Worm (Caenorhabditis elegans) whole organism, L2 larva: ENCODE results near the gene EEED8.3.
A peak's percentile ranks its signal among the peaks of the same experiment; 100 is the strongest.

Experiments used
- C34F6.9 ChIP-seq: fragments of 150-350 bp; optimal IDR thresholded peaks from 2 replicates; lab custom pipeline; 2014; ENCODE audit warnings: missing biosample characterization, missing genetic modification characterization
- ZK546.5 ChIP-seq: sonication (generic microtip); optimal IDR thresholded peaks from 2 replicates; lab custom pipeline; 2017; ENCODE audit warnings: missing biosample characterization, missing genetic modification characterization
- alr-1 ChIP-seq: fragments of 150-350 bp; optimal IDR thresholded peaks from 2 replicates; lab custom pipeline; 2014; ENCODE audit warnings: missing biosample characterization, missing genetic modification characterization
- ama-1 ChIP-seq: fragments of 150-350 bp; optimal IDR thresholded peaks from 2 replicates; lab custom pipeline; 2018; ENCODE audit warnings: inconsistent platforms
- blmp-1 ChIP-seq: sonication (generic microtip); optimal IDR thresholded peaks from 2 replicates; lab custom pipeline; 2017; ENCODE audit warnings: missing genetic modification characterization, mild to moderate bottlenecking, missing compliant biosample characterization, antibody characterized with exemption, moderate library complexity; ENCODE audit not compliant: insufficient read depth
- dmd-4 ChIP-seq: sonication (generic microtip); optimal IDR thresholded peaks from 2 replicates; lab custom pipeline; 2017; ENCODE audit warnings: missing biosample characterization, missing genetic modification characterization
- egl-27 ChIP-seq: sonication (generic microtip); optimal IDR thresholded peaks from 3 replicates; lab custom pipeline; 2017; ENCODE audit warnings: missing biosample characterization, missing genetic modification reagents, missing genetic modification characterization
- elt-1 ChIP-seq: fragments of 150-350 bp; optimal IDR thresholded peaks from 2 replicates; lab custom pipeline; 2014; ENCODE audit warnings: missing biosample characterization, missing genetic modification characterization
- elt-3 ChIP-seq: sonication (generic microtip); optimal IDR thresholded peaks from 2 replicates; lab custom pipeline; 2017; ENCODE audit warnings: missing biosample characterization, missing genetic modification characterization
- fos-1 ChIP-seq: fragments of 150-350 bp; optimal IDR thresholded peaks from 2 replicates; lab custom pipeline; 2014; ENCODE audit warnings: missing biosample characterization, missing genetic modification characterization
- gmeb-1 ChIP-seq: fragments of 150-350 bp; optimal IDR thresholded peaks from 2 replicates; lab custom pipeline; 2014; ENCODE audit warnings: missing biosample characterization, missing genetic modification characterization
- lin-11 ChIP-seq: fragments of 150-350 bp; sonication (generic microtip); optimal IDR thresholded peaks from 2 replicates; lab custom pipeline; 2014; ENCODE audit warnings: missing biosample characterization, missing genetic modification characterization, inconsistent platforms, mixed read lengths
- lin-13 ChIP-seq: fragments of 150-350 bp; optimal IDR thresholded peaks from 2 replicates; lab custom pipeline; 2014; ENCODE audit warnings: missing biosample characterization, missing genetic modification reagents, missing genetic modification characterization
- lin-39 ChIP-seq: fragments of 150-350 bp; optimal IDR thresholded peaks from 2 replicates; lab custom pipeline; 2014; ENCODE audit warnings: missing biosample characterization, missing genetic modification reagents, missing genetic modification characterization
- lsy-2 ChIP-seq, 2 experiments: fragments of 150-350 bp in 1 of 2; sonication (generic microtip) in 1 of 2; optimal IDR thresholded peaks; 2 replicates each; lab custom pipeline; 2014 to 2017; ENCODE audit warnings: missing biosample characterization in 2 of 2, missing genetic modification characterization in 2 of 2
- mab-5 ChIP-seq: fragments of 150-350 bp; optimal IDR thresholded peaks from 2 replicates; lab custom pipeline; 2014; ENCODE audit warnings: missing biosample characterization, missing genetic modification characterization
- mbf-1 ChIP-seq: sonication (generic microtip); optimal IDR thresholded peaks from 2 replicates; lab custom pipeline; 2017; ENCODE audit warnings: missing biosample characterization, missing genetic modification characterization
- nhr-10 ChIP-seq: sonication (generic microtip); optimal IDR thresholded peaks from 2 replicates; lab custom pipeline; 2017; ENCODE audit warnings: missing biosample characterization, missing genetic modification characterization
- nhr-11 ChIP-seq: fragments of 150-350 bp; optimal IDR thresholded peaks from 2 replicates; lab custom pipeline; 2014; ENCODE audit warnings: missing biosample characterization, missing genetic modification characterization
- nhr-12 ChIP-seq: fragments of 150-350 bp; optimal IDR thresholded peaks from 2 replicates; lab custom pipeline; 2014; ENCODE audit warnings: missing biosample characterization, missing genetic modification characterization
- nhr-129 ChIP-seq: fragments of 150-350 bp; optimal IDR thresholded peaks from 2 replicates; lab custom pipeline; 2014; ENCODE audit warnings: missing biosample characterization, missing genetic modification characterization
- nhr-21 ChIP-seq: fragments of 150-350 bp; optimal IDR thresholded peaks from 2 replicates; lab custom pipeline; 2014; ENCODE audit warnings: missing biosample characterization, missing genetic modification characterization
- nhr-23 ChIP-seq: fragments of 150-350 bp; optimal IDR thresholded peaks from 2 replicates; lab custom pipeline; 2014; ENCODE audit warnings: missing biosample characterization, missing genetic modification reagents, missing genetic modification characterization
- nhr-237 ChIP-seq: fragments of 150-350 bp; optimal IDR thresholded peaks from 2 replicates; lab custom pipeline; 2014; ENCODE audit warnings: missing biosample characterization, missing genetic modification characterization
- nhr-6 ChIP-seq: fragments of 150-350 bp; optimal IDR thresholded peaks from 2 replicates; lab custom pipeline; 2014; ENCODE audit warnings: missing biosample characterization, missing genetic modification characterization
- nhr-77 ChIP-seq: fragments of 150-350 bp; optimal IDR thresholded peaks from 2 replicates; lab custom pipeline; 2014; ENCODE audit warnings: missing biosample characterization, missing genetic modification characterization
- sem-4 ChIP-seq: fragments of 150-350 bp; optimal IDR thresholded peaks from 2 replicates; lab custom pipeline; 2014; ENCODE audit warnings: missing biosample characterization, missing genetic modification reagents, missing genetic modification characterization
- sma-3 ChIP-seq: sonication (generic microtip); optimal IDR thresholded peaks from 2 replicates; lab custom pipeline; 2016; ENCODE audit warnings: missing genetic modification reagents, missing genetic modification characterization, missing compliant biosample characterization
- sma-9 ChIP-seq, 2 experiments: fragments of 150-350 bp in 1 of 2; sonication (generic microtip) in 1 of 2; optimal IDR thresholded peaks; 2 replicates each; lab custom pipeline; 2014 to 2016; ENCODE audit warnings: missing genetic modification characterization in 2 of 2, mild to moderate bottlenecking in 1 of 2, missing biosample characterization in 1 of 2, missing compliant biosample characterization in 1 of 2, missing genetic modification reagents in 1 of 2, moderate library complexity in 1 of 2
- snpc-4 ChIP-seq: fragments of 150-350 bp; optimal IDR thresholded peaks from 2 replicates; lab custom pipeline; 2014; ENCODE audit warnings: missing biosample characterization, missing genetic modification characterization
- unc-39 ChIP-seq: fragments of 150-350 bp; optimal IDR thresholded peaks from 2 replicates; lab custom pipeline; 2014; ENCODE audit warnings: missing biosample characterization, missing genetic modification characterization
- unc-55 ChIP-seq: fragments of 150-350 bp; sonication (generic microtip); optimal IDR thresholded peaks from 3 replicates; lab custom pipeline; 2014; ENCODE audit warnings: missing biosample characterization, missing genetic modification reagents, missing genetic modification characterization
- unc-62 ChIP-seq: fragments of 150-350 bp; optimal IDR thresholded peaks from 2 replicates; lab custom pipeline; 2014; ENCODE audit warnings: missing biosample characterization, missing genetic modification reagents, missing genetic modification characterization
- zag-1 ChIP-seq: fragments of 150-350 bp; optimal IDR thresholded peaks from 2 replicates; lab custom pipeline; 2014; ENCODE audit warnings: missing biosample characterization, missing genetic modification characterization
- ztf-1 ChIP-seq: fragments of 200-800 bp; sonication (Bioruptor generic); conservative IDR thresholded peaks from 2 replicates; pipeline ENCODE4 v1.3.6; 2022; ENCODE audit warnings: missing genetic modification characterization, missing compliant biosample characterization
- ztf-11 ChIP-seq: sonication (generic microtip); optimal IDR thresholded peaks from 2 replicates; lab custom pipeline; 2017; ENCODE audit warnings: missing biosample characterization, missing genetic modification characterization
- ztf-4 ChIP-seq: fragments of 150-350 bp; optimal IDR thresholded peaks from 2 replicates; lab custom pipeline; 2014; ENCODE audit warnings: missing biosample characterization, missing genetic modification characterization

Gene EEED8.3

DNA sequence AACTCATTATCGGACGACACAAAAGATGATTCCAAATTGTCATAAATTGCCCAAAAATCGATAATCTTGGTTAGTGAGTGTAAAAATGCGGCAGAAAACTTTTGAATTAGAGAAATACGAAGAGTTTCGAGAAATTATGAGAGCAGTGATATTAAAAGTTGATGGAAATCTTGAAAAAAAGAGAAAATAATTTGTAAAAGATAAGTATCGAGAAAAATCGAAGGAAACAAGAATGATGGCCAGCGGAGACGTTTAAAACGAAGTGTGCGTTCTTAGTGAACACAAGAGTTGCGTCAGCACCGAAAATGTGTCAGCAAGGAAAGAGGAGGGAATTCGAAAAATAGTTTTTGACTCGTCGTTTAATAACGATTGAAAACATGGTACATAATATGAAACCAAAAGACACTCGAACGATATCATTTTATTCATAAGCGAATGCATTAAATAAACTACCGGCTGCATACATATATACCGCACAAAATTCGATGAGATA, 24.2 kb upstream of the EEED8.3 start, which contains the start of gene ndx-6 (continued):
- TF ChIP-seq zag-1 (tag; lab: Kevin White, UChicago): peak; percentile 35
- peak; percentile 62 for TF ChIP-seq ama-1 (lab: Kevin White, UChicago)
- peak; percentile 36 for TF ChIP-seq egl-27 (tag; lab: Kevin White, UChicago)
- peak; percentile 85 for TF ChIP-seq fos-1 (tag; lab: Kevin White, UChicago)
- peak; percentile 60 for TF ChIP-seq sem-4 (tag; lab: Kevin White, UChicago)
- TF ChIP-seq nhr-77 (tag; lab: Kevin White, UChicago): peak; percentile 74
- TF ChIP-seq ztf-1: no peak
- TF ChIP-seq ztf-4 (tag; lab: Kevin White, UChicago): peak; percentile 73
- TF ChIP-seq lsy-2 (tag; optimal IDR thresholded peaks at IDR 0.05; lab: Kevin White, UChicago): peak; percentile 79 to 93
- TF ChIP-seq dmd-4 (tag; lab: Kevin White, UChicago): no peak

DNA sequence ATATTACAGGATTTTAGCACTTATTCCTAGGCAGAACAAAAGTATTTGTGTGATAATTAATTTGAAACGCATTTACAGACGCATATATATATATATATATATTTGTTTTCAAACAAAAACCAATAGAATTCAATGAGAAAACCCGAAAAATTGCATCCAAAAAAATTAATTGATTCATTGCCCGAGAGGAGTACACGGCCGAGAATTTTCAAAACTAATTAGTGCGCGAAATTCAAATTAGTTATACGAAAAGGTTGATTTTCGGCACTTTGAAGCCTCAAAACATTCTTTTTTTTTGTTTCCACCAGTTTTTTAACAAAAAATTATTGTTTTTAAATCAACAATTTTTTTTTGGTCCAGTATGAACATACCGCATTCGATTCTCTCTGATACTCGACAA, 22.6 kb upstream of the EEED8.3 start:
- no peak for TF ChIP-seq ZK546.5 (tag; lab: Kevin White, UChicago)
- no peak for TF ChIP-seq lin-11 (tag; lab: Kevin White, UChicago)
- no peak for TF ChIP-seq unc-55 (GFP tag; lab: Kevin White, UChicago)
- TF ChIP-seq lin-39: no peak
- no peak for TF ChIP-seq mab-5 (tag; lab: Kevin White, UChicago)
- TF ChIP-seq C34F6.9: no peak
- TF ChIP-seq nhr-10 (tag; lab: Kevin White, UChicago): no peak
- TF ChIP-seq unc-62 (GFP tag; lab: Kevin White, UChicago): no peak
- no peak for TF ChIP-seq ztf-11
- no peak for TF ChIP-seq sma-3 (GFP tag; lab: Kevin White, UChicago)
- TF ChIP-seq nhr-6 (tag; lab: Kevin White, UChicago): no peak
- TF ChIP-seq dmd-4 (tag; lab: Kevin White, UChicago): no peak
- no peak for TF ChIP-seq zag-1 (tag; lab: Kevin White, UChicago)
- no peak for TF ChIP-seq elt-1 (tag; lab: Kevin White, UChicago)
- no peak for TF ChIP-seq nhr-129 (tag; lab: Kevin White, UChicago)
- TF ChIP-seq lsy-2 (tag; optimal IDR thresholded peaks at IDR 0.05; lab: Kevin White, UChicago): no peak
- no peak for TF ChIP-seq mbf-1 (tag; lab: Kevin White, UChicago)
- TF ChIP-seq nhr-21: no peak
- TF ChIP-seq nhr-237: no peak
- TF ChIP-seq unc-39 (tag; lab: Kevin White, UChicago): no peak

DNA sequence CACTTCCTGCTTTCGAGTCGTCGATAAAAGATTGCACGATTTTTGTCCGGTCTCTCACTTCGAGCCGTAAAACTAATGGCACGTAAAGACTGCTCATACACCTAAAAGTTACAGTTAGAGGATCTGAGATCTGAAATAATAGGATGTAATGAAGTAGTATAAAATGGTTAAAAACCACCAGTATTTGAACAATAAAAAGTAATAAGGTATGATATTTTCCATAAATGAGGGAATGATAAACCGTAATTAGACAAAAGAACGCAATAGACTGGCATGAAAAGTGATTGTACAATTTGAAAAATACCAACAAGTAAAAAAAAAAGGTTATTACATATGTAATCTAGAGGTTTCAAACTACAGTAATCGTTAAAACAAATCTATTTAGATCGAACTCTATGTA, 21.0 kb upstream of the EEED8.3 start, which contains the start of gene brap-2:
Gene brap-2 (minus strand): TSS at position 101 of the 400 bp plus-strand sequence.
- TF ChIP-seq ztf-4 (tag; lab: Kevin White, UChicago): no peak
- no peak for TF ChIP-seq fos-1 (tag; lab: Kevin White, UChicago)
- no peak for TF ChIP-seq nhr-77 (tag; lab: Kevin White, UChicago)
- TF ChIP-seq ZK546.5 (tag; lab: Kevin White, UChicago): no peak
- TF ChIP-seq lin-11 (tag; lab: Kevin White, UChicago): no peak
- no peak for TF ChIP-seq elt-1 (tag; lab: Kevin White, UChicago)
- no peak for TF ChIP-seq nhr-129 (tag; lab: Kevin White, UChicago)
- no peak for TF ChIP-seq elt-3 (tag; lab: Kevin White, UChicago)
- no peak for TF ChIP-seq C34F6.9
- TF ChIP-seq blmp-1 (tag; lab: Kevin White, UChicago): no peak
- no peak for TF ChIP-seq dmd-4 (tag; lab: Kevin White, UChicago)
- TF ChIP-seq sem-4 (tag; lab: Kevin White, UChicago): no peak
- no peak for TF ChIP-seq nhr-23 (tag; lab: Kevin White, UChicago)
- TF ChIP-seq ama-1 (lab: Kevin White, UChicago): no peak
- TF ChIP-seq mab-5 (tag; lab: Kevin White, UChicago): no peak
- no peak for TF ChIP-seq zag-1 (tag; lab: Kevin White, UChicago)
- no peak for TF ChIP-seq egl-27 (tag; lab: Kevin White, UChicago)
- no peak for TF ChIP-seq lin-13

DNA sequence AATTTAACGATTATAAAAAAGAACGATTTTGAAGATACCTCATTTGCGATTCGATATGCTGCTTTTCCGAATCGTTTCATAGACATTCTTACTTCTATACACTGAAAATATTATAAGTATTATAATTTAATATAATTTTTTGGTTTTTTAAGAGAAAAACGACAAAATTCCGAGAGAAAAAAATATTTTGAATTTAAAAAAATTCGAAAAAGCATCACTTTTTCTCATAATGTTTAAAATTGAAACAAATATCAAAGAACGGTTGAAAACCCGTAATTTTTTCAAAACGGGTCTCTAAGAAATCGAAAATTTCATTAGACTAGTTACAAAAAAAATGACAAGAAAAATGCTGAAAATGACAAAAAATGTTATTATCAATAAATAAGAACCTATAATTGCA, 18.5 kb upstream of the EEED8.3 start, which contains the start of gene pink-1:
Gene pink-1 (minus strand): TSS at position 101 of the 400 bp plus-strand sequence.
- TF ChIP-seq unc-39 (tag; lab: Kevin White, UChicago) (no peak), gmeb-1 (tag; lab: Kevin White, UChicago) (no peak), unc-62 (GFP tag; lab: Kevin White, UChicago) (no peak), lsy-2 (tag; optimal IDR thresholded peaks at IDR 0.05; lab: Kevin White, UChicago) (no peak), snpc-4 (tag; lab: Kevin White, UChicago) (no peak), unc-55 (GFP tag; lab: Kevin White, UChicago) (no peak), nhr-21 (no peak), ztf-1 (no peak), egl-27 (tag; lab: Kevin White, UChicago) (no peak), nhr-12 (tag; lab: Kevin White, UChicago) (no peak), nhr-11 (tag; lab: Kevin White, UChicago) (no peak), elt-3 (tag; lab: Kevin White, UChicago) (no peak), lin-39 (no peak), sma-9 (GFP tag; optimal IDR thresholded peaks at IDR 0.05; lab: Kevin White, UChicago) (no peak), sma-9 (tag; optimal IDR thresholded peaks at IDR 0.05; lab: Kevin White, UChicago) (no peak), alr-1 (no peak)
